Worm (Caenorhabditis elegans) whole organism, L4/young adult: ENCODE measurements around the gene Y69F12A.1.
A peak's percentile ranks its signal among the peaks of the same experiment; 100 is the strongest.

ENCODE experiments used
- W03F9.2 ChIP-seq: fragments of 150-350 bp; optimal IDR thresholded peaks from 2 replicates; lab custom pipeline; 2014; ENCODE audit warnings: missing biosample characterization, missing genetic modification characterization
- him-1 ChIP-seq: sonication (generic microtip); optimal IDR thresholded peaks from 2 replicates; lab custom pipeline; 2016; ENCODE audit warnings: missing genotype, missing genetic modification reagents, missing genetic modification characterization, missing compliant biosample characterization

ce11 chrIII:7499421-7499902, 42.7 kb downstream of the Y69F12A.1 start, which contains the start of the genes C07H6.9 and sap-140:
- peak; percentile 24 for TF ChIP-seq him-1 (tag; lab: Kevin White, UChicago)
- TF ChIP-seq W03F9.2 (tag; lab: Kevin White, UChicago), result peak; percentile 83
